Worm (Caenorhabditis elegans): ENCODE measurements around the gene cbp-2.

cbp-2 gene

DNA sequence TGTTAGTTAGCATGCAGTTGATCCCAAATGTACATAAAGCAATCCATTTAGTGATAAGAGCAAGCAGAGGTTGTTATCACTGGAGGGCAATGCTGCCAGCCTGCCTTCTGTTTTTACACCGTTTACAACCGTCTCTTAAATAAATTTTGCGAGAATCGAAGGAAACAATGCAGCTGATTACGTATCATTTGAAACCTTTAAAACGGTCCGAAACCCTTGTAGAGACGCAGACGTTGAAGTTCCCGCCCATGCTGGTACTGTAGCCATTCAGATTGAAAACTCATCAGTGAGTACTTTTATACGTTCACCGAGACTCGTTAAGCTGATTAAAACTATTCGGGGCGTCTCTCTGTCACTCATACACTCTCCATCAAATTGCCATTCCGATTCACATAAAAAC lies 7.4 kb downstream of the cbp-2 start (continued):
- TF ChIP-seq sdz-12 (GFP tag; optimal IDR thresholded peaks at IDR 0.05) = no peak
- no peak for TF ChIP-seq pha-4 (GFP tag; IDR thresholded peaks at IDR 0.05)
- TF ChIP-seq pha-4 (tag; optimal IDR thresholded peaks at IDR 0.05) = no peak
- TF ChIP-seq F49E8.2 (tag; optimal IDR thresholded peaks at IDR 0.05; ENCODE audit: borderline replicate concordance) = no peak
- no peak for TF ChIP-seq D1046.2 (GFP tag; IDR thresholded peaks at IDR 0.05)
- TF ChIP-seq mdl-1 (tag; optimal IDR thresholded peaks at IDR 0.05) = no peak
- TF ChIP-seq hlh-11 (tag; optimal IDR thresholded peaks at IDR 0.05) = peak; percentile 85
- no peak for TF ChIP-seq spr-1 (tag; optimal IDR thresholded peaks at IDR 0.05)
- no peak for TF ChIP-seq fkh-10 (GFP tag; optimal IDR thresholded peaks at IDR 0.05)
- peak; percentile 33; the same call in 1 of the 2 replicates for TF ChIP-seq ceh-20 (GFP tag; IDR thresholded peaks at IDR 0.05)
- no peak for TF ChIP-seq dmd-9 (GFP tag; IDR thresholded peaks at IDR 0.05)
- TF ChIP-seq snpc-1.2 (GFP tag; IDR thresholded peaks at IDR 0.05) = no peak
- TF ChIP-seq gei-8 (GFP tag; optimal IDR thresholded peaks at IDR 0.05) = no peak
- TF ChIP-seq aha-1 (tag) = no peak
- peak; percentile 40 for TF ChIP-seq nhr-77 (tag; optimal IDR thresholded peaks at IDR 0.05)
- TF ChIP-seq zip-2 (tag; optimal IDR thresholded peaks at IDR 0.05) = no peak
- TF ChIP-seq mdt-29 (GFP tag; IDR thresholded peaks at IDR 0.05) = no peak
- peak; percentile 63 for TF ChIP-seq nhr-28 (tag; optimal IDR thresholded peaks at IDR 0.05)
- TF ChIP-seq egl-43 (GFP tag; IDR thresholded peaks at IDR 0.05) = no peak
- peak; percentile 36; the same call in 1 of the 2 replicates for TF ChIP-seq lin-1 (GFP tag; IDR thresholded peaks at IDR 0.05)
- peak in 1 of 2 experiments; percentile 58 for TF ChIP-seq unc-62 (GFP tag; optimal IDR thresholded peaks at IDR 0.05 in 1 of 2)
- TF ChIP-seq unc-62 (tag; optimal IDR thresholded peaks at IDR 0.05) = no peak
- TF ChIP-seq daf-16 (GFP tag; optimal IDR thresholded peaks at IDR 0.05) = peak in 1 of 2 experiments; percentile 26
- peak; percentile 89 for TF ChIP-seq daf-16 (tag; optimal IDR thresholded peaks at IDR 0.05)
- TF ChIP-seq jun-1 (tag; optimal IDR thresholded peaks at IDR 0.05) = no peak
- TF ChIP-seq daf-12 (tag; optimal IDR thresholded peaks at IDR 0.05) = no peak
- no peak for TF ChIP-seq ceh-82 (tag; optimal IDR thresholded peaks at IDR 0.05)
- TF ChIP-seq nhr-48 (tag; optimal IDR thresholded peaks at IDR 0.05) = peak; percentile 80
- TF ChIP-seq tag-97 (GFP tag; IDR thresholded peaks at IDR 0.05) = no peak
- no peak for TF ChIP-seq nhr-25 (tag; optimal IDR thresholded peaks at IDR 0.05; ENCODE audit: borderline replicate concordance, insufficient read depth)
- no peak for TF ChIP-seq ctbp-1 (GFP tag; IDR thresholded peaks at IDR 0.05)
- TF ChIP-seq nhr-42 (GFP tag; IDR thresholded peaks at IDR 0.05) = no peak
- TF ChIP-seq set-16 (GFP tag; IDR thresholded peaks at IDR 0.05) = no peak
- TF ChIP-seq fos-1 (tag; optimal IDR thresholded peaks at IDR 0.05) = no peak
- no peak for TF ChIP-seq nhr-111 (GFP tag; optimal IDR thresholded peaks at IDR 0.05)
- no peak for TF ChIP-seq R02D3.7 (tag; optimal IDR thresholded peaks at IDR 0.05)
- TF ChIP-seq ztf-7 (tag; optimal IDR thresholded peaks at IDR 0.05) = no peak
- TF ChIP-seq Y48G9A.11 (GFP tag; IDR thresholded peaks at IDR 0.05) = no peak
- peak; percentile 13; the same call in 1 of the 2 replicates for TF ChIP-seq lin-38 (GFP tag; IDR thresholded peaks at IDR 0.05)
- TF ChIP-seq daf-19 (GFP tag; conservative IDR thresholded peaks at IDR 0.05) = no peak
- TF ChIP-seq dpl-1 (GFP tag; optimal IDR thresholded peaks at IDR 0.05) = peak; percentile 27

DNA sequence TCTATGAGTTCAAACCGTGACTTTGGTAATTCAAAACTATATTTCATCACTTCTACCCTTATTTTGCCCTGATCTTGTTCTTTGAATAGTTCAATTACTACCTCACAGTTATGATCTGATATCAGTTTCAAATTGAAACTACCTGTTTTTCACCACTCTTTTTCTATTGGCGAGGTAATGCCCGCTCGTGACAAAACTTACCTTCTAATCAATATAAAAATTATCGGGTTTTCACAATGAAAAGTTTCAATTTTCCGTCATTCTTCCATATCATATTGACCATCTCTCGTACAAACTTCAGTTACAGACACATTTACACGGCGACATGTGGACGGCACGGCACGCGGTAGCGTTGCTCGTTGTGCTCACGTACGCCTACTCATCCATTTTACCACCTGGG lies 9.1 kb downstream of the cbp-2 start, which contains the start of gene dec-7:
Gene dec-7, plus strand, starts transcription at position 308 of the 400 bp plus-strand sequence.
- TF ChIP-seq mxl-3 (GFP tag; optimal IDR thresholded peaks at IDR 0.05) (no peak), nhr-28 (tag; optimal IDR thresholded peaks at IDR 0.05) (peak; percentile 11), set-16 (GFP tag; IDR thresholded peaks at IDR 0.05) (no peak), nhr-102 (tag; optimal IDR thresholded peaks at IDR 0.05) (no peak), cey-2 (tag; optimal IDR thresholded peaks at IDR 0.05; ENCODE audit: borderline replicate concordance, insufficient read depth) (no peak), Y75B8A.6 (GFP tag; IDR thresholded peaks at IDR 0.05) (no peak), unc-62 (GFP tag; optimal IDR thresholded peaks at IDR 0.05 in 1 of 2) (peak in 1 of 2 experiments; percentile 50), unc-62 (tag; optimal IDR thresholded peaks at IDR 0.05) (no peak), mep-1 (tag; optimal IDR thresholded peaks at IDR 0.05) (no peak), ceh-20 (GFP tag; IDR thresholded peaks at IDR 0.05) (no peak), lin-13 (GFP tag; optimal IDR thresholded peaks at IDR 0.05) (no peak), lim-7 (GFP tag; IDR thresholded peaks at IDR 0.05) (no peak), arid-1 (GFP tag; conservative IDR thresholded peaks at IDR 0.05) (no peak), lin-38 (GFP tag; IDR thresholded peaks at IDR 0.05) (no peak), ces-1 (GFP tag; optimal IDR thresholded peaks at IDR 0.05) (no peak), nhr-6 (tag; optimal IDR thresholded peaks at IDR 0.05) (no peak), duxl-1 (tag; optimal IDR thresholded peaks at IDR 0.05; ENCODE audit: poor library complexity) (no peak), nhr-237 (tag; optimal IDR thresholded peaks at IDR 0.05) (no peak), Y48G9A.11 (GFP tag; IDR thresholded peaks at IDR 0.05) (no peak)

All from whole organism, L4 larva.